Worm (Caenorhabditis elegans): ENCODE results near the gene ntl-4.

ntl-4 gene

ce11 chrIV:7956643-7957317 is 46.4 kb downstream of the ntl-4 start, which contains the start of gene csr-1:
Gene csr-1, plus strand, starts transcription at chrIV:7957267.
- TF ChIP-seq hmg-11 (tag; optimal IDR thresholded peaks at IDR 0.05): no peak
- TF ChIP-seq elt-2 (tag; optimal IDR thresholded peaks at IDR 0.05): peak; percentile 22

ce11 chrIV:7957504-7957903 is 47.1 kb downstream of the ntl-4 start, which contains the start of gene frpr-10:
Gene frpr-10, plus strand, starts transcription at chrIV:7957804.
- TF ChIP-seq elt-2 (tag; optimal IDR thresholded peaks at IDR 0.05) (no peak), mdl-1 (tag; optimal IDR thresholded peaks at IDR 0.05) (no peak), lin-39 (tag; optimal IDR thresholded peaks at IDR 0.05) (no peak)

ce11 chrIV:7958092-7958491 is 47.7 kb downstream of the ntl-4 start:
- TF ChIP-seq nhr-11 (tag; optimal IDR thresholded peaks at IDR 0.05): no peak
- no peak for TF ChIP-seq lin-15B (tag; optimal IDR thresholded peaks at IDR 0.05)
- TF ChIP-seq snpc-4 (tag; optimal IDR thresholded peaks at IDR 0.05): no peak
- no peak for TF ChIP-seq zag-1 (tag; optimal IDR thresholded peaks at IDR 0.05)

ce11 chrIV:7961889-7962342 is 51.5 kb downstream of the ntl-4 start:
- TF ChIP-seq daf-12 (tag; optimal IDR thresholded peaks at IDR 0.05): no peak
- no peak for TF ChIP-seq ztf-4 (tag; optimal IDR thresholded peaks at IDR 0.05)
- no peak for TF ChIP-seq nhr-77 (tag; optimal IDR thresholded peaks at IDR 0.05)
- no peak for TF ChIP-seq tbx-2 (tag; optimal IDR thresholded peaks at IDR 0.05)
- no peak for TF ChIP-seq snpc-4 (tag; optimal IDR thresholded peaks at IDR 0.05)
- no peak for TF ChIP-seq nhr-28 (tag; optimal IDR thresholded peaks at IDR 0.05)
- TF ChIP-seq lsy-12 (tag; optimal IDR thresholded peaks at IDR 0.05): no peak
- no peak for TF ChIP-seq nhr-237 (tag; optimal IDR thresholded peaks at IDR 0.05)
- TF ChIP-seq eor-1 (tag; optimal IDR thresholded peaks at IDR 0.05): no peak
- TF ChIP-seq ZK546.5 (tag; optimal IDR thresholded peaks at IDR 0.05): no peak
- no peak for TF ChIP-seq ceh-16 (tag; optimal IDR thresholded peaks at IDR 0.05)
- no peak for TF ChIP-seq nhr-67 (tag; optimal IDR thresholded peaks at IDR 0.05)

All from whole organism, L3 larva.